Fruit fly (Drosophila melanogaster) whole organism, prepupa: ENCODE data around the gene CNMa.
A peak's percentile ranks its signal among the peaks of the same experiment; 100 is the strongest.

Experiments
- Blimp-1 ChIP-seq: fragments of 200-800 bp; sonication (Bioruptor generic); optimal IDR thresholded peaks from 3 replicates; lab custom pipeline; 2017; ENCODE audit warnings: missing biosample characterization, missing genetic modification characterization, mild to moderate bottlenecking, moderate library complexity, missing genetic modification reagents
- CG11294 ChIP-seq: fragments of 200-800 bp; sonication (Bioruptor generic); IDR thresholded peaks from 2 replicates; pipeline ENCODE4 v1.3.6; 2022; ENCODE audit warnings: missing biosample characterization, missing genetic modification characterization
- CG11902 ChIP-seq: fragments of 200-800 bp; sonication (Bioruptor generic); optimal IDR thresholded peaks from 3 replicates; lab custom pipeline; 2016; ENCODE audit warnings: missing biosample characterization, missing genetic modification characterization
- CG15336 ChIP-seq: fragments of 200-800 bp; sonication (Bioruptor generic); IDR thresholded peaks from 2 replicates; pipeline ENCODE4 v1.3.6; 2022; ENCODE audit warnings: missing biosample characterization, missing genetic modification characterization
- CG1621 ChIP-seq: fragments of 200-800 bp; sonication (Bioruptor generic); optimal IDR thresholded peaks from 3 replicates; lab custom pipeline; 2018; ENCODE audit warnings: missing biosample characterization, mild to moderate bottlenecking, missing genetic modification characterization
- CG16779 ChIP-seq: fragments of 200-800 bp; sonication (Bioruptor generic); optimal IDR thresholded peaks from 3 replicates; lab custom pipeline; 2017; ENCODE audit warnings: missing biosample characterization, mild to moderate bottlenecking, missing genetic modification characterization
- CG3032 ChIP-seq: fragments of 200-800 bp; optimal IDR thresholded peaks from 2 replicates; lab custom pipeline; 2019; ENCODE audit warnings: missing biosample characterization, mild to moderate bottlenecking, missing genetic modification characterization, moderate library complexity
- CG34406 ChIP-seq: fragments of 200-800 bp; sonication (Bioruptor generic); optimal IDR thresholded peaks from 3 replicates; lab custom pipeline; 2016; ENCODE audit warnings: missing biosample characterization, missing genetic modification characterization
- CG4318 ChIP-seq: fragments of 200-800 bp; sonication (Bioruptor generic); optimal IDR thresholded peaks from 3 replicates; lab custom pipeline; 2017; ENCODE audit warnings: missing biosample characterization, mild to moderate bottlenecking, missing genetic modification characterization
- CG6163 ChIP-seq: fragments of 200-800 bp; sonication (Bioruptor generic); IDR thresholded peaks from 3 replicates; pipeline ENCODE4 v1.3.6; 2022; ENCODE audit warnings: missing biosample characterization, missing genetic modification characterization
- CG6792 ChIP-seq: fragments of 200-800 bp; sonication (Bioruptor generic); optimal IDR thresholded peaks from 3 replicates; lab custom pipeline; 2016; ENCODE audit warnings: missing biosample characterization, missing genetic modification characterization
- CG6808 ChIP-seq: fragments of 200-800 bp; sonication (Bioruptor generic); optimal IDR thresholded peaks from 3 replicates; lab custom pipeline; 2017; ENCODE audit warnings: missing biosample characterization, missing genetic modification characterization, mild to moderate bottlenecking, moderate library complexity, missing genetic modification reagents
- CG6854 ChIP-seq: fragments of 200-800 bp; sonication (Bioruptor generic); optimal IDR thresholded peaks from 2 replicates; lab custom pipeline; 2017; ENCODE audit warnings: missing biosample characterization, mild to moderate bottlenecking, missing genetic modification characterization
- CG7368 ChIP-seq: fragments of 200-800 bp; sonication (Bioruptor generic); optimal IDR thresholded peaks from 3 replicates; lab custom pipeline; 2016; ENCODE audit warnings: missing biosample characterization, missing genetic modification characterization
- CG8119 ChIP-seq: fragments of 200-800 bp; sonication (Bioruptor generic); IDR thresholded peaks from 3 replicates; pipeline ENCODE4 v1.3.6; 2022; ENCODE audit warnings: missing biosample characterization, missing genetic modification characterization
- CG8632 ChIP-seq: fragments of 200-800 bp; sonication (Bioruptor generic); optimal IDR thresholded peaks from 3 replicates; lab custom pipeline; 2016; ENCODE audit warnings: missing biosample characterization, missing genetic modification characterization
- CG9139 ChIP-seq: fragments of 200-800 bp; sonication (Bioruptor generic); optimal IDR thresholded peaks from 3 replicates; lab custom pipeline; 2017; ENCODE audit warnings: missing biosample characterization, mild to moderate bottlenecking, missing genetic modification characterization
- Eip78C ChIP-seq: fragments of 200-800 bp; sonication (Bioruptor generic); peaks from one replicate; lab custom pipeline; 2016; ENCODE audit warnings: missing biosample characterization, missing genetic modification characterization
- Eip93F ChIP-seq: fragments of 200-800 bp; sonication (Bioruptor generic); optimal IDR thresholded peaks from 2 replicates; lab custom pipeline; 2016; ENCODE audit warnings: missing biosample characterization, mild to moderate bottlenecking, missing genetic modification characterization
- Ets96B ChIP-seq: fragments of 200-800 bp; optimal IDR thresholded peaks from 2 replicates; lab custom pipeline; 2019; ENCODE audit warnings: missing biosample characterization, mild to moderate bottlenecking, missing genetic modification characterization, moderate library complexity
- Gug ChIP-seq: fragments of 200-800 bp; sonication (Bioruptor generic); IDR thresholded peaks from 2 replicates; pipeline ENCODE4 v1.3.6; 2022; ENCODE audit warnings: missing biosample characterization, missing genetic modification characterization
- Hr38 ChIP-seq: sonication (Bioruptor generic); optimal IDR thresholded peaks from 2 replicates; lab custom pipeline; 2016; ENCODE audit warnings: missing biosample characterization, missing genetic modification characterization
- Hr39 ChIP-seq: fragments of 200-800 bp; sonication (Bioruptor generic); optimal IDR thresholded peaks from 2 replicates; lab custom pipeline; 2016; ENCODE audit warnings: missing biosample characterization, missing genetic modification characterization
- Met ChIP-seq: fragments of 200-800 bp; sonication (Bioruptor generic); optimal IDR thresholded peaks from 3 replicates; lab custom pipeline; 2016; ENCODE audit warnings: missing biosample characterization, missing genetic modification characterization
- OdsH ChIP-seq: fragments of 200-800 bp; sonication (Bioruptor generic); optimal IDR thresholded peaks from 3 replicates; lab custom pipeline; 2016; ENCODE audit warnings: missing biosample characterization, missing genetic modification characterization
- Smox ChIP-seq: fragments of 200-800 bp; sonication (Bioruptor generic); optimal IDR thresholded peaks from 3 replicates; lab custom pipeline; 2016; ENCODE audit warnings: missing biosample characterization, missing genetic modification characterization
- Sox102F ChIP-seq: fragments of 200-800 bp; sonication (Bioruptor generic); optimal IDR thresholded peaks from 2 replicates; lab custom pipeline; 2016; ENCODE audit warnings: missing biosample characterization, mild to moderate bottlenecking, missing genetic modification characterization
- Sox14 ChIP-seq: fragments of 200-800 bp; sonication (Bioruptor generic); optimal IDR thresholded peaks from 3 replicates; lab custom pipeline; 2016; ENCODE audit warnings: missing biosample characterization, missing genetic modification characterization
- dsx ChIP-seq: fragments of 200-800 bp; optimal IDR thresholded peaks from 3 replicates; lab custom pipeline; 2019; ENCODE audit warnings: missing biosample characterization, mild to moderate bottlenecking, missing genetic modification characterization, moderate library complexity; ENCODE audit not compliant: poor library complexity, severe bottlenecking
- eg ChIP-seq: fragments of 200-800 bp; sonication (Bioruptor generic); IDR thresholded peaks from 3 replicates; pipeline ENCODE4 v1.3.6; 2022; ENCODE audit warnings: missing biosample characterization, missing genetic modification characterization
- esn ChIP-seq: fragments of 200-800 bp; sonication (Bioruptor generic); optimal IDR thresholded peaks from 2 replicates; lab custom pipeline; 2016; ENCODE audit warnings: missing biosample characterization, mild to moderate bottlenecking, missing genetic modification characterization, moderate library complexity
- fkh ChIP-seq: fragments of 200-800 bp; sonication (Bioruptor generic); optimal IDR thresholded peaks from 3 replicates; lab custom pipeline; 2017; ENCODE audit warnings: missing biosample characterization, mild to moderate bottlenecking, missing genetic modification characterization, moderate library complexity
- lz ChIP-seq: fragments of 200-800 bp; sonication (Bioruptor generic); optimal IDR thresholded peaks from 3 replicates; lab custom pipeline; 2016; ENCODE audit warnings: missing biosample characterization, missing genetic modification characterization
- net ChIP-seq: fragments of 200-800 bp; sonication (Bioruptor generic); optimal IDR thresholded peaks from 3 replicates; lab custom pipeline; 2016; ENCODE audit warnings: missing biosample characterization, missing genetic modification characterization
- salr ChIP-seq, 2 experiments: fragments of 200-800 bp; sonication (Bioruptor generic); optimal IDR thresholded peaks; 3 replicates each; lab custom pipeline; 2016 to 2018; ENCODE audit warnings: missing biosample characterization in 2 of 2, missing genetic modification characterization in 2 of 2, mild to moderate bottlenecking in 1 of 2
- spab ChIP-seq: fragments of 200-800 bp; sonication (Bioruptor generic); optimal IDR thresholded peaks from 2 replicates; lab custom pipeline; 2017; ENCODE audit warnings: missing biosample characterization, mild to moderate bottlenecking, missing genetic modification characterization, missing genetic modification reagents
- ss ChIP-seq, 2 experiments: fragments of 200-800 bp; sonication (Bioruptor generic); optimal IDR thresholded peaks; 2 replicates in 1 of 2; 3 replicates in 1 of 2; lab custom pipeline; 2017 to 2018; ENCODE audit warnings: mild to moderate bottlenecking in 2 of 2, missing biosample characterization in 2 of 2, missing genetic modification characterization in 2 of 2, moderate library complexity in 1 of 2
- svp ChIP-seq: fragments of 200-800 bp; sonication (Bioruptor generic); peaks from one replicate; lab custom pipeline; 2016; ENCODE audit warnings: missing biosample characterization, missing genetic modification characterization
- topi ChIP-seq: fragments of 200-800 bp; sonication (Bioruptor generic); optimal IDR thresholded peaks from 3 replicates; lab custom pipeline; 2016; ENCODE audit warnings: missing biosample characterization, missing genetic modification characterization

Gene CNMa

DNA sequence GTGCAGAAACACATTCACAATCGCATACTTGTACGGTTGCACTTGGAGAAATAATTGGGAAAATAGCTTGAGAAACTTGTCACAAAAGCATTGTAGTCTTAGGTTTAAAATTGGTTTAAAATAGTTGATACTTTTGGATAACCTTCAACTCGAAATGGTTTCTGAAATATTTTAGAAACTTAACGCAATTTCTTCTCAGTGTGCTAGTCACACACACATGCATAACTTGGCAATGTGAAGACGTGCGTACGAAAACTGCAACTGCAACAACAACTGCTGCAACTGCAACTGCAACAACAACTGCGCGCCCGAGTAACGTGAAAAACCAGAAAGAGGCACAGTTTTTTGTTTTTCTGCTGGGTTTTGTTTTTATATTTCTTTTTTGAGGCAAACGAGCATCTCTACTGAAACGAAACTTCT lies 30.7 kb upstream of the CNMa start (continued):
- TF ChIP-seq Hr39 (GFP tag; lab: Kevin White, UChicago) (peak; percentile 93), CG16779 (tag; lab: Kevin White, UChicago) (peak; percentile 96), CG6163 (peak; percentile 99), Gug (GFP tag; lab: Robert Waterston, UW) (peak; percentile 98), CG3032 (tag; lab: Kevin White, UChicago) (peak; percentile 99), svp (peak; percentile 97), esn (peak; percentile 94), Blimp-1 (GFP tag; lab: Kevin White, UChicago) (peak; percentile 69), CG8632 (GFP tag; lab: Kevin White, UChicago) (peak; percentile 92), CG34406 (GFP tag; lab: Kevin White, UChicago) (peak; percentile 92), CG6808 (GFP tag; lab: Kevin White, UChicago) (peak; percentile 97), Eip93F (GFP tag; lab: Kevin White, UChicago) (peak; percentile 78), CG7368 (GFP tag; lab: Kevin White, UChicago) (peak; percentile 97), CG9139 (GFP tag; lab: Kevin White, UChicago) (peak; percentile 94), Sox14 (GFP tag; lab: Kevin White, UChicago) (peak; percentile 97), Ets96B (tag; lab: Kevin White, UChicago) (peak; percentile 99), CG8119 (GFP tag; lab: Robert Waterston, UW) (peak; percentile 99)

DNA sequence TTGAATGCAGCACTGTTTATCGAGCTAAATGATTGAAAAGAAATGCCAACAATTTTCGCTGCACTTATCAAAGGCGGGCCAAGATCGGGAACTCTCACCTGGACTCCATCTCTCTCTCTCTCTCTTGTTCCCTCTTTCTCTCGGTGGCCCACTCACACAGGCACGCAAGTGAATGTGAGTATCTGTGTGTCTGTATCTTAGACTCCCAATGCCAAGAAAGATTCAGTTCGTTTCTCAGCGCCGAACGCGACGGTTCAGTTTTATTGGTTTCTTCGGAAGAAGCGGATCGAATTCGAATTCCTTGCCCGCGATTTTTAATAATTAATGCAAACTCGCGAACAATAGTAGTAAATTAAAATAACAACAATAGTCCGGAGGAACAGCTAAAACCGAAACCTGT lies 30.0 kb upstream of the CNMa start, which contains the start of gene Tmhs:
Gene Tmhs (plus strand): TSS at position 222 of the 400 bp plus-strand sequence.
- TF ChIP-seq lz (GFP tag; lab: Kevin White, UChicago) (no peak), CG6163 (peak; percentile 34; the same call in 1 of the 3 replicates), eg (GFP tag; lab: Robert Waterston, UW) (peak; percentile 45; the same call in 1 of the 3 replicates), Sox102F (GFP tag; lab: Kevin White, UChicago) (no peak), salr (GFP tag; optimal IDR thresholded peaks at IDR 0.05; lab: Kevin White, UChicago) (no peak), CG4318 (no peak)

dm6 chr3L:1884652-1885051 lies 29.3 kb upstream of the CNMa start, which contains the start of gene Aprt:
TSS of gene Aprt (minus strand) at chr3L:1885019.
- peak; percentile 90 for TF ChIP-seq svp
- no peak for TF ChIP-seq OdsH (GFP tag; lab: Kevin White, UChicago)
- peak; percentile 29 for TF ChIP-seq fkh (GFP tag; lab: Kevin White, UChicago)
- peak; percentile 48 for TF ChIP-seq Eip78C
- no peak for TF ChIP-seq CG6808 (GFP tag; lab: Kevin White, UChicago)
- TF ChIP-seq dsx (GFP tag; lab: Kevin White, UChicago), result peak; percentile 4
- peak; percentile 99 for TF ChIP-seq CG1621 (tag; lab: Kevin White, UChicago)

- TF ChIP-seq Eip78C, result peak; percentile 40
- peak; percentile 11 for TF ChIP-seq fkh (GFP tag; lab: Kevin White, UChicago)
- no peak for TF ChIP-seq salr (GFP tag; optimal IDR thresholded peaks at IDR 0.05; lab: Kevin White, UChicago)
- no peak for TF ChIP-seq Smox
- TF ChIP-seq, all 60 proteins: peak for 2
These were observed 27.6 kb upstream of the CNMa start, which contains the start of gene CG13937 for dm6 chr3L:1882868-1883554. TSS of gene CG13937 (minus strand) at chr3L:1883041.

DNA sequence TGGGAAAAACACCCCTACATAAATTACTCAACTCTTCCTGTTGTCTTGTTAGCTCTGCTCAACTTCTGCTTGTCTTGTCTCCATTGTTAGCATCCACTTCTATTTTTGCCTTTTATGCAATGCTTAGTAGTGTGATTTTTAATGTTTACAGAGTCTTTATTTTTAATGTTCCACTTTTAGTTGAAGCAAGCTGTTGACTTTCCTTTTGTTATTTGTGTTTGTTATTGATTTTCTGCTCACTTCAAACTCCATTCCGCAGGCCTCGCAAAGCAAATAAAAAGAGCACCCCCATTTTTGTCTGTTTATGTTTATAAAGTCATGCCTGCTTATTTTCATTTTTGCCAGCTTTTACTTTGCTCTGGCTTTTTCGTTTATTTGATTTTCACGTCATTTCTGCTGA lies 26.5 kb upstream of the CNMa start:
- TF ChIP-seq fkh (GFP tag; lab: Kevin White, UChicago) (peak; percentile 20), CG3032 (tag; lab: Kevin White, UChicago) (no peak), CG11902 (GFP tag; lab: Kevin White, UChicago) (no peak), Eip78C (peak; percentile 51)

DNA sequence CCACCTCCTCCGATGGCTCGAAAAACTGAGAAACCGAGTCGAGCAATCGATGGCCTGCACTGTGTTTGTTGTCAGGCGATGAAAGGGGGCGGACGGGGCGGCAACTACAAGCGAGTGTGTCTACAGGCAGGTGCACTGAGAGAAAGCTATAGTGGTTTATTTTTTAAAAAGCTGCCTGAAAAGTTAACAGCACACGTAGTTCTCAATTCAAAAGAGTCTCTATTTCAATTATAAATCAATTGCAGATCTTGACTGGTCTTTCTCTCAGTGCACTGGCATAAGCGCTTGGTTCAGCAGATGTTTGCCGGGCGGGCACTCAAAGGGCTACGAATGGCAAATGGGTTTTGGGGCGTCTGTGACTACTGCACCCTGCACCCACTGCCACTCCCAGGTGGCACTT lies 25.3 kb upstream of the CNMa start:
- TF ChIP-seq CG6854 (GFP tag; lab: Kevin White, UChicago), result no peak
- no peak for TF ChIP-seq Sox14 (GFP tag; lab: Kevin White, UChicago)
- peak; percentile 42 for TF ChIP-seq dsx (GFP tag; lab: Kevin White, UChicago)
- peak; percentile 39 for TF ChIP-seq spab (GFP tag; lab: Kevin White, UChicago)
- peak; percentile 57 for TF ChIP-seq CG11294 (GFP tag; lab: Robert Waterston, UW)
- TF ChIP-seq topi (GFP tag; lab: Kevin White, UChicago), result peak; percentile 18
- TF ChIP-seq CG15336 (GFP tag; lab: Robert Waterston, UW), result peak; percentile 38; the same call in 1 of the 2 replicates
- TF ChIP-seq ss (GFP tag; optimal IDR thresholded peaks at IDR 0.05; lab: Kevin White, UChicago), result peak in 1 of 2 experiments; percentile 43
- peak; percentile 51 for TF ChIP-seq Eip78C
- no peak for TF ChIP-seq CG6792 (GFP tag; lab: Kevin White, UChicago)
- TF ChIP-seq Blimp-1 (GFP tag; lab: Kevin White, UChicago), result no peak
- TF ChIP-seq Met, result no peak
- no peak for TF ChIP-seq Hr38 (GFP tag; lab: Kevin White, UChicago)
- no peak for TF ChIP-seq net (GFP tag; lab: Kevin White, UChicago)
- no peak for TF ChIP-seq Smox
